Fruit fly (Drosophila melanogaster) whole organism, embryonic: Measurements from ENCODE around the gene MSAmiP.

Source experiments
- Abd-B ChIP-seq: fragments of 200-800 bp; sonication (Bioruptor generic); optimal IDR thresholded peaks from 2 replicates; lab custom pipeline; 2018; ENCODE audit warnings: missing biosample characterization, mild to moderate bottlenecking, missing genetic modification characterization, moderate library complexity
- CG10209 ChIP-seq: fragments of 200-800 bp; sonication (Bioruptor generic); optimal IDR thresholded peaks from 3 replicates; lab custom pipeline; 2017; ENCODE audit warnings: missing biosample characterization, mild to moderate bottlenecking, missing genetic modification characterization, missing genetic modification reagents
- CG17829 ChIP-seq: fragments of 200-800 bp; optimal IDR thresholded peaks from 2 replicates; lab custom pipeline; 2019; ENCODE audit warnings: missing biosample characterization, mild to moderate bottlenecking, missing genetic modification characterization, moderate library complexity
- CG7987 ChIP-seq: fragments of 200-800 bp; sonication (Bioruptor generic); optimal IDR thresholded peaks from 2 replicates; lab custom pipeline; 2018; ENCODE audit warnings: missing biosample characterization, mild to moderate bottlenecking, missing genetic modification characterization, moderate library complexity
- CG8944 ChIP-seq: fragments of 200-800 bp; sonication (Bioruptor generic); optimal IDR thresholded peaks from 3 replicates; lab custom pipeline; 2016; ENCODE audit warnings: missing biosample characterization, missing genetic modification characterization
- NFAT ChIP-seq: fragments of 200-800 bp; sonication (Bioruptor generic); IDR thresholded peaks from 2 replicates; pipeline ENCODE4 v1.3.6; 2022; ENCODE audit warnings: missing biosample characterization, missing genetic modification characterization
- cato ChIP-seq: fragments of 200-800 bp; sonication (Bioruptor generic); optimal IDR thresholded peaks from 2 replicates; lab custom pipeline; 2016; ENCODE audit warnings: missing biosample characterization, missing genetic modification characterization, borderline replicate concordance
- hth ChIP-seq: fragments of >200 bp; optimal IDR thresholded peaks from 2 replicates; lab custom pipeline; 2017; ENCODE audit warnings: inconsistent platforms
- lab ChIP-seq: fragments of 200-800 bp; sonication (Bioruptor generic); optimal IDR thresholded peaks from 3 replicates; lab custom pipeline; 2017; ENCODE audit warnings: missing biosample characterization, missing genetic modification characterization, mild to moderate bottlenecking, moderate library complexity, missing genetic modification reagents
- pzg ChIP-seq: fragments of 200-800 bp; sonication (Bioruptor generic); optimal IDR thresholded peaks from 3 replicates; lab custom pipeline; 2018; ENCODE audit warnings: missing biosample characterization, mild to moderate bottlenecking, missing genetic modification characterization, moderate library complexity

DNA sequence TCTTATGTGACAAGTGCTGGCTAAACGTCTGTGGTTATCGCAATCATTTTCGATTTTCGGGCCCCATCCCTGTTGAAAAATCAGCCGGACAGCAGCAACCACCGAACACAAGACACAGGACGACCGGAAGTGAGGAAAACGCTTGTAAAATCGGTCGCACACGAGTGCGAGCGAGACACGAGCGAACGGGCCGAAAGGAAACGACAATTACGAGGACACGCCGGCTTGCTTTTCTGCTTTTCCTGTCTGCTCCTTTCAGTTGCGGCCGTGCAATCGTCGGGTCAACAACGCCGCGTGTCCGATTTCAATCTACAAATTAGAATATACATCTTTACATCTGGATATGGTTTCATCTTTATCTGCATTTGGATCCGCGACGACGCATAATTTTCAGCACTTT, 40.2 kb downstream of the MSAmiP start:
- no peak for TF ChIP-seq CG17829 (tag; lab: Kevin White, UChicago)
- no peak for TF ChIP-seq CG10209 (GFP tag; lab: Kevin White, UChicago)
- TF ChIP-seq hth (lab: Kevin White, UChicago), result no peak
- TF ChIP-seq lab (GFP tag; lab: Kevin White, UChicago), result no peak
- TF ChIP-seq CG7987 (GFP tag; lab: Kevin White, UChicago), result no peak
- no peak for TF ChIP-seq CG8944 (GFP tag; lab: Kevin White, UChicago)
- no peak for TF ChIP-seq Abd-B (GFP tag; lab: Kevin White, UChicago)
- TF ChIP-seq cato (GFP tag; lab: Kevin White, UChicago), result no peak
- no peak for TF ChIP-seq NFAT
- no peak for TF ChIP-seq pzg (GFP tag; lab: Kevin White, UChicago)
